Fruit fly (Drosophila melanogaster) whole organism, wandering third instar larva: ENCODE measurements around the gene Cypl.

Experiments used
- Abd-B ChIP-seq: fragments of >200 bp; optimal IDR thresholded peaks from 2 replicates; lab custom pipeline; 2017; ENCODE audit warnings: missing biosample characterization, missing genetic modification characterization
- CG32264 ChIP-seq: fragments of 200-800 bp; sonication (Bioruptor generic); optimal IDR thresholded peaks from 2 replicates; lab custom pipeline; 2016; ENCODE audit warnings: missing biosample characterization, missing genetic modification characterization
- CG9705 ChIP-seq: fragments of 200-800 bp; sonication (Bioruptor generic); optimal IDR thresholded peaks from 2 replicates; lab custom pipeline; 2018; ENCODE audit warnings: missing biosample characterization, mild to moderate bottlenecking, missing genetic modification characterization
- CrebA ChIP-seq: fragments of 200-800 bp; sonication (Bioruptor generic); optimal IDR thresholded peaks from 2 replicates; lab custom pipeline; 2016; ENCODE audit warnings: missing biosample characterization, mild to moderate bottlenecking, missing genetic modification characterization, borderline replicate concordance
- Dif ChIP-seq: fragments of 200-275, 200-300 bp; sonication (Bioruptor generic); optimal IDR thresholded peaks from 2 replicates; lab custom pipeline; 2018; ENCODE audit warnings: missing biosample characterization, missing genetic modification characterization; ENCODE audit not compliant: partially characterized antibody
- GATAd ChIP-seq: sonication (Bioruptor generic); optimal IDR thresholded peaks from 2 replicates; lab custom pipeline; 2016; ENCODE audit warnings: missing biosample characterization, missing genetic modification characterization
- HLH106 ChIP-seq: fragments of 200-800 bp; optimal IDR thresholded peaks from 3 replicates; lab custom pipeline; 2019; ENCODE audit warnings: missing biosample characterization, mild to moderate bottlenecking, missing genetic modification characterization, moderate library complexity
- Hnf4 ChIP-seq: fragments of 200-800 bp; sonication (Bioruptor generic); optimal IDR thresholded peaks from 2 replicates; lab custom pipeline; 2016; ENCODE audit warnings: missing biosample characterization, mild to moderate bottlenecking, missing genetic modification characterization
- Hr78 ChIP-seq: fragments of >200 bp; optimal IDR thresholded peaks from 2 replicates; lab custom pipeline; 2017; ENCODE audit warnings: missing biosample characterization, missing genetic modification characterization
- Hr83 ChIP-seq: fragments of 200-300 bp; sonication (Bioruptor generic); optimal IDR thresholded peaks from 2 replicates; lab custom pipeline; 2016; ENCODE audit warnings: missing biosample characterization, mild to moderate bottlenecking, missing genetic modification characterization, moderate library complexity; ENCODE audit not compliant: poor library complexity, severe bottlenecking
- Jra ChIP-seq: sonication (Bioruptor generic); optimal IDR thresholded peaks from 2 replicates; lab custom pipeline; 2016; ENCODE audit warnings: missing biosample characterization, missing genetic modification characterization
- Mio ChIP-seq: sonication (Bioruptor generic); optimal IDR thresholded peaks from 2 replicates; lab custom pipeline; 2016; ENCODE audit warnings: missing biosample characterization, missing genetic modification characterization
- N ChIP-seq: fragments of >200 bp; optimal IDR thresholded peaks from 2 replicates; lab custom pipeline; 2018; ENCODE audit warnings: missing biosample characterization, missing external identifiers, missing genetic modification characterization
- OdsH ChIP-seq: fragments of 200-800 bp; sonication (Bioruptor generic); optimal IDR thresholded peaks from 2 replicates; lab custom pipeline; 2016; ENCODE audit warnings: missing biosample characterization, mild to moderate bottlenecking, missing genetic modification characterization
- Rel ChIP-seq, 2 experiments: fragments of 200-800 bp; sonication (Bioruptor generic) in 1 of 2; optimal IDR thresholded peaks; 2 replicates in 1 of 2; 3 replicates in 1 of 2; lab custom pipeline; 2016 to 2019; ENCODE audit warnings: mild to moderate bottlenecking in 2 of 2, missing biosample characterization in 2 of 2, missing genetic modification characterization in 2 of 2, moderate library complexity in 1 of 2
- Vsx2 ChIP-seq: fragments of 200-300, 225-300 bp; sonication (Bioruptor generic); optimal IDR thresholded peaks from 2 replicates; lab custom pipeline; 2018; ENCODE audit warnings: missing biosample characterization, missing genetic modification characterization; ENCODE audit not compliant: partially characterized antibody
- br ChIP-seq: fragments of 200-800 bp; sonication (Bioruptor generic); optimal IDR thresholded peaks from 2 replicates; lab custom pipeline; 2016; ENCODE audit warnings: missing biosample characterization, missing genetic modification characterization
- brk ChIP-seq: fragments of 200-800 bp; sonication (Bioruptor generic); optimal IDR thresholded peaks from 2 replicates; lab custom pipeline; 2016; ENCODE audit warnings: missing biosample characterization, mild to moderate bottlenecking, missing genetic modification characterization
- dl ChIP-seq, 2 experiments: fragments of 175-275, 200-275 bp in 1 of 2; fragments of 200-275 bp in 1 of 2; sonication (Bioruptor generic); optimal IDR thresholded peaks; lab custom pipeline; 2018; ENCODE audit warnings: mild to moderate bottlenecking in 2 of 2, missing biosample characterization in 2 of 2, missing genetic modification characterization in 2 of 2, moderate library complexity in 2 of 2; ENCODE audit not compliant: partially characterized antibody in 2 of 2, insufficient read depth in 1 of 2
- dmrt93B ChIP-seq: fragments of 200-800 bp; sonication (Bioruptor generic); optimal IDR thresholded peaks from 2 replicates; lab custom pipeline; 2018; ENCODE audit warnings: missing biosample characterization, mild to moderate bottlenecking, missing genetic modification characterization
- dsf ChIP-seq: sonication (Bioruptor generic); optimal IDR thresholded peaks from 2 replicates; lab custom pipeline; 2016; ENCODE audit warnings: missing biosample characterization, missing genetic modification characterization, borderline replicate concordance
- ey ChIP-seq: fragments of 200-800 bp; sonication (Bioruptor generic); optimal IDR thresholded peaks from 2 replicates; lab custom pipeline; 2016; ENCODE audit warnings: missing biosample characterization, missing genetic modification characterization
- foxo ChIP-seq, 2 experiments: fragments of 200-800 bp; sonication (Bioruptor generic); optimal IDR thresholded peaks; 2 replicates in 1 of 2; 3 replicates in 1 of 2; lab custom pipeline; 2016 to 2017; ENCODE audit warnings: missing biosample characterization in 2 of 2, missing genetic modification characterization in 2 of 2
- fru ChIP-seq: fragments of 200-800 bp; sonication (Bioruptor generic); optimal IDR thresholded peaks from 3 replicates; lab custom pipeline; 2016; ENCODE audit warnings: missing biosample characterization, mild to moderate bottlenecking, missing genetic modification characterization
- h ChIP-seq: fragments of 200-800 bp; sonication (Bioruptor generic); optimal IDR thresholded peaks from 3 replicates; lab custom pipeline; 2016; ENCODE audit warnings: missing biosample characterization, mild to moderate bottlenecking, missing genetic modification characterization
- jim ChIP-seq: fragments of 175-275, 200-325 bp; sonication (Bioruptor generic); optimal IDR thresholded peaks from 2 replicates; lab custom pipeline; 2016; ENCODE audit warnings: missing biosample characterization, mild to moderate bottlenecking, missing genetic modification characterization
- lola ChIP-seq: fragments of >200 bp; optimal IDR thresholded peaks from 2 replicates; lab custom pipeline; 2017; ENCODE audit warnings: missing biosample characterization, missing genetic modification characterization
- pan ChIP-seq: fragments of >200 bp; optimal IDR thresholded peaks from 2 replicates; lab custom pipeline; 2017
- rgr ChIP-seq: fragments of 200-800 bp; sonication (Bioruptor generic); optimal IDR thresholded peaks from 3 replicates; lab custom pipeline; 2016; ENCODE audit warnings: missing biosample characterization, mild to moderate bottlenecking, missing genetic modification characterization
- sage ChIP-seq: fragments of 200-800 bp; sonication (Bioruptor generic); optimal IDR thresholded peaks from 2 replicates; lab custom pipeline; 2016; ENCODE audit warnings: missing biosample characterization, mild to moderate bottlenecking, missing genetic modification characterization
- sv ChIP-seq: fragments of 200-800 bp; sonication (Bioruptor generic); optimal IDR thresholded peaks from 3 replicates; lab custom pipeline; 2016; ENCODE audit warnings: missing biosample characterization, missing genetic modification characterization
- tai ChIP-seq: sonication (Bioruptor generic); optimal IDR thresholded peaks from 2 replicates; lab custom pipeline; 2016; ENCODE audit warnings: missing biosample characterization, missing genetic modification characterization
- woc ChIP-seq: sonication (Bioruptor generic); optimal IDR thresholded peaks from 2 replicates; lab custom pipeline; 2016; ENCODE audit warnings: missing biosample characterization, mild to moderate bottlenecking, missing genetic modification characterization

The Cypl gene

dm6 chr3L:531280-531853 lies 11.4 kb downstream of the Cypl start (continued):
- no peak for TF ChIP-seq CG32264 (GFP tag; lab: Kevin White, UChicago)
- no peak for TF ChIP-seq Vsx2 (GFP tag; lab: Kevin White, UChicago)
- no peak for TF ChIP-seq Abd-B (GFP tag; lab: Kevin White, UChicago)
- TF ChIP-seq br (GFP tag; lab: Kevin White, UChicago): no peak
- peak; percentile 3 for TF ChIP-seq sage (GFP tag; lab: Kevin White, UChicago)
- TF ChIP-seq woc: no peak
- TF ChIP-seq dsf (GFP tag; lab: Kevin White, UChicago): no peak
- TF ChIP-seq brk (GFP tag; lab: Kevin White, UChicago): no peak
- no peak for TF ChIP-seq Hr83 (GFP tag; lab: Kevin White, UChicago)
- no peak for TF ChIP-seq rgr (GFP tag; lab: Kevin White, UChicago)

dm6 chr3L:530813-531212 lies 11.9 kb downstream of the Cypl start:
- TF ChIP-seq Hr83 (GFP tag; lab: Kevin White, UChicago): no peak
- no peak for TF ChIP-seq CrebA
- no peak for TF ChIP-seq rgr (GFP tag; lab: Kevin White, UChicago)
- no peak for TF ChIP-seq GATAd (GFP tag; lab: Kevin White, UChicago)
- TF ChIP-seq Abd-B (GFP tag; lab: Kevin White, UChicago): no peak
- no peak for TF ChIP-seq dl (GFP tag; optimal IDR thresholded peaks at IDR 0.05; lab: Kevin White, UChicago; ENCODE audit: insufficient read depth in 1 of 2, partially characterized antibody in 2 of 2)
- TF ChIP-seq brk (GFP tag; lab: Kevin White, UChicago): no peak
- no peak for TF ChIP-seq OdsH (GFP tag; lab: Kevin White, UChicago)
- no peak for TF ChIP-seq Vsx2 (GFP tag; lab: Kevin White, UChicago)
- TF ChIP-seq foxo (GFP tag; optimal IDR thresholded peaks at IDR 0.05; lab: Kevin White, UChicago): no peak
- TF ChIP-seq Hr78 (GFP tag; lab: Kevin White, UChicago): no peak
- TF ChIP-seq HLH106 (tag; lab: Kevin White, UChicago): no peak
- TF ChIP-seq tai (GFP tag; lab: Kevin White, UChicago): no peak
- no peak for TF ChIP-seq dsf (GFP tag; lab: Kevin White, UChicago)

- TF ChIP-seq jim (GFP tag; lab: Kevin White, UChicago) (no peak), Hr78 (GFP tag; lab: Kevin White, UChicago) (no peak), OdsH (GFP tag; lab: Kevin White, UChicago) (no peak), HLH106 (tag; lab: Kevin White, UChicago) (no peak)
Observed at dm6 chr3L:528037-528436, 14.7 kb downstream of the Cypl start, which contains the start of gene CG34269. Gene CG34269 (plus strand): TSS chr3L:528337.

dm6 chr3L:524246-524645 lies 18.5 kb downstream of the Cypl start:
- TF ChIP-seq Jra (GFP tag; lab: Kevin White, UChicago): no peak
- TF ChIP-seq sv: no peak
- TF ChIP-seq Abd-B (GFP tag; lab: Kevin White, UChicago): no peak
- no peak for TF ChIP-seq Dif
- TF ChIP-seq woc: no peak
- no peak for TF ChIP-seq br (GFP tag; lab: Kevin White, UChicago)
- TF ChIP-seq pan (lab: Kevin White, UChicago): no peak
- no peak for TF ChIP-seq Rel (GFP tag; optimal IDR thresholded peaks at IDR 0.05; lab: Kevin White, UChicago)
- TF ChIP-seq Rel (tag; optimal IDR thresholded peaks at IDR 0.05; lab: Kevin White, UChicago): no peak
- no peak for TF ChIP-seq Hnf4
- no peak for TF ChIP-seq GATAd (GFP tag; lab: Kevin White, UChicago)
- TF ChIP-seq CG32264 (GFP tag; lab: Kevin White, UChicago): no peak
- no peak for TF ChIP-seq Mio (GFP tag; lab: Kevin White, UChicago)
- TF ChIP-seq brk (GFP tag; lab: Kevin White, UChicago): no peak
- no peak for TF ChIP-seq dmrt93B (GFP tag; lab: Kevin White, UChicago)
- no peak for TF ChIP-seq Vsx2 (GFP tag; lab: Kevin White, UChicago)

- TF ChIP-seq Hr83 (GFP tag; lab: Kevin White, UChicago) (no peak), Abd-B (GFP tag; lab: Kevin White, UChicago) (no peak), Jra (GFP tag; lab: Kevin White, UChicago) (no peak), N (GFP tag; lab: Kevin White, UChicago) (no peak), GATAd (GFP tag; lab: Kevin White, UChicago) (no peak), h (no peak), Rel (GFP tag; optimal IDR thresholded peaks at IDR 0.05; lab: Kevin White, UChicago) (no peak), Rel (tag; optimal IDR thresholded peaks at IDR 0.05; lab: Kevin White, UChicago) (no peak), ey (no peak), OdsH (GFP tag; lab: Kevin White, UChicago) (no peak), Hr78 (GFP tag; lab: Kevin White, UChicago) (no peak), sv (no peak), foxo (GFP tag; optimal IDR thresholded peaks at IDR 0.05; lab: Kevin White, UChicago) (peak in 1 of 2 experiments; percentile 8), Dif (no peak), CG9705 (no peak), woc (peak; percentile 3), fru (GFP tag; lab: Kevin White, UChicago) (peak; percentile 17), br (GFP tag; lab: Kevin White, UChicago) (no peak), CrebA (no peak), Vsx2 (GFP tag; lab: Kevin White, UChicago) (peak; percentile 19), lola (GFP tag; lab: Kevin White, UChicago) (no peak), HLH106 (tag; lab: Kevin White, UChicago) (no peak), CG32264 (GFP tag; lab: Kevin White, UChicago) (no peak)
Observed at dm6 chr3L:520465-521216, 22.1 kb downstream of the Cypl start.
